Worm (Caenorhabditis elegans): ENCODE measurements around the gene K11D12.11.

DNA sequence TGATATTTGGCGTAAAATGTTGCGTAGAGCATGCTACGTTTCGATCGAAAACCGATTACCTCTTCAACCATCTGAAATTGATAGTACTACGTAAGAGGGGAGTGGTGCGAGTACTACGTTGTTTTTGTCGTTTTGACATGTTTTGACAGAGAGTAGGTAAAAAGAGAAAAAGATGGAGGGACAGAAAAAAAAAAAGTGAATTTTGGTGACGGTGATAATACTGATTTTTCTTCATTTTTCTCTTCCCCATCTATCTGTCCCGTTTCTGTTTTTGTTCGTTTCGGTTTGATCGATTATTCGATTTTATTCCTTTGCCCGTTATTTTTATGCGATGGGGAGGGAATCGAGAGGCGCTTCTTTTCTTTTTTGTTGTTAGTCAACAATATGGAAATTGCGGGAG, 1.5 kb upstream of the K11D12.11 start, which contains the start of gene K11D12.8:
- TF ChIP-seq egl-27 (tag; optimal IDR thresholded peaks at IDR 0.05): no peak
- no peak for TF ChIP-seq unc-62 (GFP tag; optimal IDR thresholded peaks at IDR 0.05)
- no peak for TF ChIP-seq nhr-12 (tag; optimal IDR thresholded peaks at IDR 0.05)
- TF ChIP-seq egl-13 (tag; optimal IDR thresholded peaks at IDR 0.05): no peak
- no peak for TF ChIP-seq ztf-11 (tag; optimal IDR thresholded peaks at IDR 0.05)
- no peak for TF ChIP-seq mep-1 (tag; optimal IDR thresholded peaks at IDR 0.05)
- TF ChIP-seq F16B12.6 (tag; optimal IDR thresholded peaks at IDR 0.05): no peak
- TF ChIP-seq ces-1 (GFP tag; optimal IDR thresholded peaks at IDR 0.05): no peak
- TF ChIP-seq efl-1 (optimal IDR thresholded peaks at IDR 0.05): no peak
- TF ChIP-seq efl-1 (GFP tag; optimal IDR thresholded peaks at IDR 0.05 in 1 of 2): no peak
- no peak for TF ChIP-seq dpl-1 (GFP tag; optimal IDR thresholded peaks at IDR 0.05)
- no peak for TF ChIP-seq lin-39 (tag; optimal IDR thresholded peaks at IDR 0.05)
- TF ChIP-seq unc-98 (GFP tag; IDR thresholded peaks at IDR 0.05): no peak
